Worm (Caenorhabditis elegans): ENCODE data around the gene cogc-2.

The cogc-2 gene

ce11 chrIV:7083382-7083784, 44.0 kb upstream of the cogc-2 start, which contains the start of gene Y43B11AR.3:
Gene Y43B11AR.3, minus strand, starts transcription at chrIV:7083716.
- no peak for TF ChIP-seq set-16 (GFP tag; IDR thresholded peaks at IDR 0.05)
- TF ChIP-seq aha-1 (tag) = no peak
- TF ChIP-seq daf-8 (GFP tag; IDR thresholded peaks at IDR 0.05) = no peak
- peak; percentile 74; the same call in 1 of the 2 replicates for TF ChIP-seq dmd-8 (GFP tag; IDR thresholded peaks at IDR 0.05)
- peak; percentile 74 for TF ChIP-seq ama-1 (optimal IDR thresholded peaks at IDR 0.05)
- no peak; the same call in none of the 2 replicates for TF ChIP-seq lim-7 (GFP tag; IDR thresholded peaks at IDR 0.05)
- no peak for TF ChIP-seq zip-11 (GFP tag; IDR thresholded peaks at IDR 0.05)
- TF ChIP-seq fos-1 (tag; optimal IDR thresholded peaks at IDR 0.05) = no peak
- TF ChIP-seq lin-39 (tag; optimal IDR thresholded peaks at IDR 0.05) = no peak
- TF ChIP-seq unc-39 (tag; optimal IDR thresholded peaks at IDR 0.05) = no peak
- TF ChIP-seq Y105C5A.15 (GFP tag; IDR thresholded peaks at IDR 0.05) = peak; percentile 64; the same call in 1 of the 2 replicates
- TF ChIP-seq ZK546.5 (tag; optimal IDR thresholded peaks at IDR 0.05) = no peak
- TF ChIP-seq egl-43 (GFP tag; IDR thresholded peaks at IDR 0.05) = no peak; the same call in 1 of the 2 replicates
- TF ChIP-seq zip-2 (tag; optimal IDR thresholded peaks at IDR 0.05) = no peak
- peak; percentile 32 for TF ChIP-seq spr-1 (tag; optimal IDR thresholded peaks at IDR 0.05)
- TF ChIP-seq ceh-28 (tag; optimal IDR thresholded peaks at IDR 0.05) = no peak
- TF ChIP-seq dmd-9 (GFP tag; IDR thresholded peaks at IDR 0.05) = no peak
- peak; percentile 24; the same call in 1 of the 2 replicates for TF ChIP-seq zfp-3 (GFP tag; conservative IDR thresholded peaks at IDR 0.05)
- no peak for TF ChIP-seq zag-1 (tag; optimal IDR thresholded peaks at IDR 0.05)
- TF ChIP-seq nhr-41 (GFP tag; IDR thresholded peaks at IDR 0.05) = no peak
- peak; percentile 75 for TF ChIP-seq arid-1 (GFP tag; conservative IDR thresholded peaks at IDR 0.05)
- peak; percentile 95 for TF ChIP-seq F49E8.2 (tag; optimal IDR thresholded peaks at IDR 0.05; ENCODE audit: borderline replicate concordance)
- TF ChIP-seq Y5F2A.4 (GFP tag; optimal IDR thresholded peaks at IDR 0.05) = no peak
- peak; percentile 69; the same call in 1 of the 2 replicates for TF ChIP-seq lin-1 (GFP tag; IDR thresholded peaks at IDR 0.05)
- no peak for TF ChIP-seq ces-1 (GFP tag; optimal IDR thresholded peaks at IDR 0.05)
- TF ChIP-seq lin-38 (GFP tag; IDR thresholded peaks at IDR 0.05) = peak; percentile 89
- no peak for TF ChIP-seq sdz-12 (GFP tag; optimal IDR thresholded peaks at IDR 0.05)
- no peak for TF ChIP-seq ztf-7 (tag; optimal IDR thresholded peaks at IDR 0.05)
- TF ChIP-seq R02D3.7 (tag; optimal IDR thresholded peaks at IDR 0.05) = no peak
- TF ChIP-seq T20F7.1 (GFP tag; optimal IDR thresholded peaks at IDR 0.05) = no peak
- TF ChIP-seq hlh-30 (tag; optimal IDR thresholded peaks at IDR 0.05; ENCODE audit: insufficient read depth) = no peak
- no peak for TF ChIP-seq saeg-2 (GFP tag; IDR thresholded peaks at IDR 0.05)
- peak; percentile 66; the same call in 1 of the 2 replicates for TF ChIP-seq mdt-29 (GFP tag; IDR thresholded peaks at IDR 0.05)
- TF ChIP-seq ztf-11 (tag; optimal IDR thresholded peaks at IDR 0.05) = no peak
- peak; percentile 79; the same call in 1 of the 2 replicates for TF ChIP-seq tra-1 (GFP tag; IDR thresholded peaks at IDR 0.05)
- no peak for TF ChIP-seq mxl-2 (GFP tag; conservative IDR thresholded peaks at IDR 0.05)
- TF ChIP-seq F44E2.7 (GFP tag; IDR thresholded peaks at IDR 0.05) = 0 out of 2 replicates have a peak, but pooled peaks have one; percentile 61
- peak; percentile 35; the same call in 1 of the 2 replicates for TF ChIP-seq F26F4.8 (GFP tag; conservative IDR thresholded peaks at IDR 0.05)
- TF ChIP-seq tag-97 (GFP tag; IDR thresholded peaks at IDR 0.05) = no peak
- TF ChIP-seq madf-5 (GFP tag; IDR thresholded peaks at IDR 0.05) = peak in 1 of 2 experiments; percentile 89; a peak in 2 of 4 replicates
- TF ChIP-seq cey-2 (tag; optimal IDR thresholded peaks at IDR 0.05; ENCODE audit: borderline replicate concordance, insufficient read depth) = no peak
- peak; percentile 39 for TF ChIP-seq mes-2 (tag; optimal IDR thresholded peaks at IDR 0.05; ENCODE audit: poor library complexity, severe bottlenecking)
- TF ChIP-seq T26A8.4 (GFP tag; IDR thresholded peaks at IDR 0.05) = no peak
- TF ChIP-seq ceh-32 (tag; optimal IDR thresholded peaks at IDR 0.05; ENCODE audit: poor library complexity) = no peak
- TF ChIP-seq unc-62 (GFP tag; optimal IDR thresholded peaks at IDR 0.05 in 1 of 2) = no peak
- TF ChIP-seq unc-62 (tag; optimal IDR thresholded peaks at IDR 0.05) = no peak
- TF ChIP-seq Y75B8A.6 (GFP tag; IDR thresholded peaks at IDR 0.05) = peak; percentile 31; the same call in 1 of the 2 replicates
- no peak for TF ChIP-seq hif-1 (tag; optimal IDR thresholded peaks at IDR 0.05)
- no peak for TF ChIP-seq madf-9 (GFP tag; conservative IDR thresholded peaks at IDR 0.05)
- no peak for TF ChIP-seq nhr-28 (tag; optimal IDR thresholded peaks at IDR 0.05)
- no peak for TF ChIP-seq snpc-4 (tag; optimal IDR thresholded peaks at IDR 0.05)
- no peak for TF ChIP-seq nhr-11 (tag; optimal IDR thresholded peaks at IDR 0.05)
